Worm (Caenorhabditis elegans) whole organism, L1 larva: ENCODE results near the gene F08B4.8.
A peak's percentile ranks its signal among the peaks of the same experiment; 100 is the strongest.

Source experiments
- fos-1 ChIP-seq: fragments of 150-350 bp; optimal IDR thresholded peaks from 2 replicates; lab custom pipeline; 2014; ENCODE audit warnings: missing biosample characterization, missing genetic modification characterization
- mab-9 ChIP-seq: fragments of 200-800 bp; sonication (Bioruptor generic); IDR thresholded peaks from 2 replicates; pipeline ENCODE4 v1.3.6; 2022; ENCODE audit warnings: missing genetic modification reagents, missing genetic modification characterization, missing compliant biosample characterization
- nhr-12 ChIP-seq: sonication (generic microtip); optimal IDR thresholded peaks from 2 replicates; lab custom pipeline; 2017; ENCODE audit warnings: missing biosample characterization, missing genetic modification characterization
- nhr-28 ChIP-seq: fragments of 150-350 bp; optimal IDR thresholded peaks from 2 replicates; lab custom pipeline; 2014; ENCODE audit warnings: missing biosample characterization, missing genetic modification characterization
- nhr-71 ChIP-seq: sonication (generic microtip); optimal IDR thresholded peaks from 2 replicates; lab custom pipeline; 2016; ENCODE audit warnings: mild to moderate bottlenecking, missing genetic modification characterization, moderate library complexity, missing compliant biosample characterization
- nhr-76 ChIP-seq: sonication (generic microtip); optimal IDR thresholded peaks from 2 replicates; lab custom pipeline; 2017; ENCODE audit warnings: missing biosample characterization, missing genetic modification characterization
- unc-130 ChIP-seq: fragments of 150-350 bp; optimal IDR thresholded peaks from 2 replicates; lab custom pipeline; 2017; ENCODE audit warnings: missing biosample characterization, missing genetic modification characterization, inconsistent platforms
- ztf-11 ChIP-seq, 2 experiments: sonication (generic microtip); optimal IDR thresholded peaks; 2 replicates each; lab custom pipeline; 2016 to 2017; ENCODE audit warnings: missing genetic modification characterization in 2 of 2, missing biosample characterization in 1 of 2, missing compliant biosample characterization in 1 of 2

- TF ChIP-seq unc-130 (tag; lab: Kevin White, UChicago) (no peak), nhr-76 (no peak), fos-1 (tag; lab: Kevin White, UChicago) (no peak), ztf-11 (tag; optimal IDR thresholded peaks at IDR 0.05; lab: Kevin White, UChicago) (no peak), nhr-71 (tag; lab: Kevin White, UChicago) (peak; percentile 31), nhr-28 (no peak), nhr-12 (no peak), mab-9 (GFP tag; lab: Robert Waterston, UW) (no peak)
These were observed 20.0 kb downstream of the F08B4.8 start, which contains the start of gene ttll-11 for ce11 chrIV:8697436-8697835.
